Worm (Caenorhabditis elegans) whole organism, L3 larva: ENCODE data around the gene nas-21.

ENCODE experiments used
- ZK546.5 ChIP-seq: sonication (generic microtip); optimal IDR thresholded peaks from 2 replicates; lab custom pipeline; 2017; ENCODE audit warnings: missing biosample characterization, missing genetic modification characterization
- ama-1 ChIP-seq: fragments of 150-350 bp; optimal IDR thresholded peaks from 2 replicates; lab custom pipeline; 2018
- ceh-16 ChIP-seq: sonication (generic microtip); optimal IDR thresholded peaks from 2 replicates; lab custom pipeline; 2017; ENCODE audit warnings: missing biosample characterization, missing genetic modification characterization
- ceh-28 ChIP-seq: fragments of 150-350 bp; optimal IDR thresholded peaks from 2 replicates; lab custom pipeline; 2014; ENCODE audit warnings: missing biosample characterization, missing genetic modification reagents, missing genetic modification characterization
- ceh-82 ChIP-seq: fragments of 150-350 bp; optimal IDR thresholded peaks from 2 replicates; lab custom pipeline; 2014; ENCODE audit warnings: missing biosample characterization, missing genetic modification characterization
- ceh-9 ChIP-seq: sonication (generic microtip); optimal IDR thresholded peaks from 2 replicates; lab custom pipeline; 2018; ENCODE audit warnings: missing biosample characterization, missing genetic modification characterization
- egl-27 ChIP-seq: sonication (generic microtip); optimal IDR thresholded peaks from 4 replicates; lab custom pipeline; 2017; ENCODE audit warnings: missing biosample characterization, missing genetic modification reagents, missing genetic modification characterization
- egl-5 ChIP-seq: fragments of 150-350 bp; optimal IDR thresholded peaks from 2 replicates; lab custom pipeline; 2017; ENCODE audit warnings: missing biosample characterization, missing genetic modification reagents, missing genetic modification characterization, inconsistent platforms
- elt-1 ChIP-seq: fragments of 150-350 bp; optimal IDR thresholded peaks from 2 replicates; lab custom pipeline; 2014; ENCODE audit warnings: missing biosample characterization, missing genetic modification characterization
- elt-2 ChIP-seq: sonication (generic microtip); optimal IDR thresholded peaks from 2 replicates; lab custom pipeline; 2016; ENCODE audit warnings: missing genetic modification reagents, mild to moderate bottlenecking, missing genetic modification characterization, missing compliant biosample characterization
- elt-3 ChIP-seq, 3 experiments: fragments of 150-350 bp in 1 of 3; sonication (generic microtip) in 2 of 3; optimal IDR thresholded peaks; 2 replicates in 2 of 3; 4 replicates in 1 of 3; lab custom pipeline; 2014 to 2017; ENCODE audit warnings: missing biosample characterization in 3 of 3, missing genetic modification characterization in 3 of 3
- eor-1 ChIP-seq, 2 experiments: fragments of 150-350 bp; optimal IDR thresholded peaks; 2 replicates each; lab custom pipeline; 2014 to 2018; ENCODE audit warnings: missing biosample characterization in 2 of 2, missing genetic modification characterization in 2 of 2
- fkh-10 ChIP-seq: sonication (generic microtip); optimal IDR thresholded peaks from 2 replicates; lab custom pipeline; 2017; ENCODE audit warnings: missing biosample characterization, missing genetic modification reagents, missing genetic modification characterization
- fkh-2 ChIP-seq: fragments of 150-350 bp; optimal IDR thresholded peaks from 2 replicates; lab custom pipeline; 2014; ENCODE audit warnings: missing biosample characterization, missing genetic modification reagents, missing genetic modification characterization
- fos-1 ChIP-seq: fragments of 150-350 bp; optimal IDR thresholded peaks from 2 replicates; lab custom pipeline; 2014; ENCODE audit warnings: missing biosample characterization, missing genetic modification characterization
- hmg-11 ChIP-seq: sonication (generic microtip); optimal IDR thresholded peaks from 2 replicates; lab custom pipeline; 2016; ENCODE audit warnings: missing genetic modification characterization, missing compliant biosample characterization
- jun-1 ChIP-seq: fragments of 150-350 bp; optimal IDR thresholded peaks from 2 replicates; lab custom pipeline; 2014; ENCODE audit warnings: missing biosample characterization, missing genetic modification reagents, missing genetic modification characterization
- lin-39 ChIP-seq: fragments of 150-350 bp; optimal IDR thresholded peaks from 2 replicates; lab custom pipeline; 2018; ENCODE audit warnings: missing biosample characterization, missing genetic modification reagents, missing genetic modification characterization
- lsy-12 ChIP-seq: sonication (generic microtip); optimal IDR thresholded peaks from 2 replicates; lab custom pipeline; 2016; ENCODE audit warnings: mild to moderate bottlenecking, missing genetic modification characterization, missing compliant biosample characterization
- mml-1 ChIP-seq: fragments of 150-350 bp; sonication (generic microtip); optimal IDR thresholded peaks from 3 replicates; lab custom pipeline; 2014; ENCODE audit warnings: missing biosample characterization, missing genetic modification characterization
- nfya-1 ChIP-seq: sonication (generic microtip); optimal IDR thresholded peaks from 2 replicates; lab custom pipeline; 2017; ENCODE audit warnings: missing genetic modification characterization, mild to moderate bottlenecking, missing compliant biosample characterization, antibody characterized with exemption, moderate library complexity; ENCODE audit not compliant: insufficient read depth
- nhr-11 ChIP-seq: fragments of 150-350 bp; optimal IDR thresholded peaks from 2 replicates; lab custom pipeline; 2014; ENCODE audit warnings: missing biosample characterization, missing genetic modification characterization
- nhr-12 ChIP-seq: fragments of 150-350 bp; optimal IDR thresholded peaks from 2 replicates; lab custom pipeline; 2014; ENCODE audit warnings: missing biosample characterization, missing genetic modification characterization
- nhr-237 ChIP-seq: fragments of 150-350 bp; optimal IDR thresholded peaks from 2 replicates; lab custom pipeline; 2014; ENCODE audit warnings: missing biosample characterization, missing genetic modification characterization
- nhr-25 ChIP-seq: sonication (generic microtip); optimal IDR thresholded peaks from 2 replicates; lab custom pipeline; 2017; ENCODE audit warnings: missing biosample characterization, missing genetic modification characterization
- nhr-28 ChIP-seq: fragments of 150-350 bp; optimal IDR thresholded peaks from 2 replicates; lab custom pipeline; 2014; ENCODE audit warnings: missing biosample characterization, missing genetic modification characterization
- nhr-43 ChIP-seq: sonication (generic microtip); optimal IDR thresholded peaks from 2 replicates; lab custom pipeline; 2016; ENCODE audit warnings: mild to moderate bottlenecking, missing genetic modification characterization, missing compliant biosample characterization; ENCODE audit not compliant: poor library complexity, severe bottlenecking
- nhr-76 ChIP-seq: fragments of 150-350 bp; sonication (generic microtip); optimal IDR thresholded peaks from 5 replicates; lab custom pipeline; 2014; ENCODE audit warnings: missing biosample characterization, missing genetic modification characterization
- pha-4 ChIP-seq: fragments of 150-350 bp; optimal IDR thresholded peaks from 2 replicates; lab custom pipeline; 2014; ENCODE audit warnings: missing biosample characterization, missing genetic modification reagents, missing genetic modification characterization
- pqm-1 ChIP-seq: fragments of 150-350 bp; optimal IDR thresholded peaks from 2 replicates; lab custom pipeline; 2017; ENCODE audit warnings: missing biosample characterization, missing genetic modification characterization, inconsistent platforms
- sea-2 ChIP-seq: fragments of 150-350 bp; sonication (generic microtip); optimal IDR thresholded peaks from 4 replicates; lab custom pipeline; 2014; ENCODE audit warnings: missing biosample characterization, missing genetic modification reagents, missing genetic modification characterization
- snpc-4 ChIP-seq: fragments of 150-350 bp; optimal IDR thresholded peaks from 2 replicates; lab custom pipeline; 2014; ENCODE audit warnings: missing biosample characterization, missing genetic modification characterization
- unc-62 ChIP-seq: fragments of 150-350 bp; sonication (generic microtip); optimal IDR thresholded peaks from 4 replicates; lab custom pipeline; 2014; ENCODE audit warnings: missing biosample characterization, missing genetic modification reagents, missing genetic modification characterization
- zag-1 ChIP-seq: fragments of 150-350 bp; optimal IDR thresholded peaks from 2 replicates; lab custom pipeline; 2014; ENCODE audit warnings: missing biosample characterization, missing genetic modification characterization
- ztf-4 ChIP-seq: fragments of 150-350 bp; optimal IDR thresholded peaks from 2 replicates; lab custom pipeline; 2014; ENCODE audit warnings: missing biosample characterization, missing genetic modification characterization

nas-21 gene

DNA sequence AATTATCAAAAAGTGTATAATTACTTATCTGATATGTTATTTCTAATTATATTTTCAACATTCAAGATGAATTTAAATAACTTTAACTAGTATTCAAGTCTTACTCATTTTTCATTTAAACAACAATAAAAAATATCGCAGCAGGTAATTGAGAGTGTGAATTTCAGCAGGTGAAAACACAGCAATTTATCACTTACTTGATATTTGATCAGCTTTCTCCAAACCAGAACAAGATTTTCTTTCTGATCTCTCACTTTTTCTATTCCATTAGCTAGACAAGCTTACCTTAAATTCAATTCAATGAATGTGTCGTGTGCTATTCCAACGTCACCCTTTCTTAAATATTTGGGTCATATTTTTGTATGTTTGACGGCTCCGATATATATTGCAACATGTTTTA is 13.2 kb downstream of the nas-21 start, which contains the start of gene srh-1:
TSS of gene srh-1 (plus strand) at position 301 of the 400 bp plus-strand sequence.
- TF ChIP-seq nfya-1 (tag; lab: Kevin White, UChicago) (no peak), zag-1 (tag; lab: Kevin White, UChicago) (no peak), nhr-43 (tag; lab: Kevin White, UChicago) (no peak), nhr-76 (tag; lab: Kevin White, UChicago) (no peak)

DNA sequence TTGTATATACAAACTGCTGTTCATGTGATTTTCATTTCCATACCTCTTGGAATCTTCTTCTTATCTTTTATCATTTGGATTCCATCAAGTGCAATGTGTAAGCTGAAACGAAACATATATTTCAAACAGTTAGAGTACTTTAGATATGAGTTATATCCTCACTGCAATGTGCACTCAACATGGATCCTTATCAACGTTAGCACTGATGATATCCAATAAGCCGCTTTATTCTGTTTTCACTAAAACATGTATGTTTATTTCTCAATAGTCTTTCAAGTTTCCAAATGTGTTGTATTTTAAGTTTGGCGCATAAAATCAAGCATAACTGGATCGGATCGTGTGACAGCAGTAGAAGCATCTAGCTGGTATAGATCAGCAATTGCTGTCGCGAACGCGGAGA is 14.3 kb downstream of the nas-21 start, which contains the start of gene T11F9.10:
TSS of gene T11F9.10 (plus strand) at position 301 of the 400 bp plus-strand sequence.
- no peak for TF ChIP-seq jun-1 (tag; lab: Kevin White, UChicago)
- TF ChIP-seq ceh-28 (tag; lab: Kevin White, UChicago), result no peak
- no peak for TF ChIP-seq elt-3 (tag; optimal IDR thresholded peaks at IDR 0.05; lab: Kevin White, UChicago)
- no peak for TF ChIP-seq ztf-4 (tag; lab: Kevin White, UChicago)
- no peak for TF ChIP-seq elt-1 (tag; lab: Kevin White, UChicago)
- no peak for TF ChIP-seq fkh-10 (GFP tag; lab: Kevin White, UChicago)
- TF ChIP-seq fos-1 (tag; lab: Kevin White, UChicago), result no peak
- TF ChIP-seq sea-2 (GFP tag; lab: Kevin White, UChicago), result no peak
- TF ChIP-seq ama-1, result no peak
- TF ChIP-seq nhr-76 (tag; lab: Kevin White, UChicago), result no peak
- no peak for TF ChIP-seq ZK546.5
- TF ChIP-seq nfya-1 (tag; lab: Kevin White, UChicago), result no peak
- no peak for TF ChIP-seq ceh-16 (tag; lab: Kevin White, UChicago)
- TF ChIP-seq unc-62 (GFP tag; lab: Kevin White, UChicago), result no peak
- no peak for TF ChIP-seq pha-4 (tag; lab: Kevin White, UChicago)
- no peak for TF ChIP-seq lsy-12 (tag; lab: Kevin White, UChicago)
- no peak for TF ChIP-seq nhr-11 (tag; lab: Kevin White, UChicago)
- TF ChIP-seq ceh-9, result no peak
- TF ChIP-seq nhr-237 (tag; lab: Kevin White, UChicago), result no peak
- TF ChIP-seq nhr-25 (tag; lab: Kevin White, UChicago), result no peak

DNA sequence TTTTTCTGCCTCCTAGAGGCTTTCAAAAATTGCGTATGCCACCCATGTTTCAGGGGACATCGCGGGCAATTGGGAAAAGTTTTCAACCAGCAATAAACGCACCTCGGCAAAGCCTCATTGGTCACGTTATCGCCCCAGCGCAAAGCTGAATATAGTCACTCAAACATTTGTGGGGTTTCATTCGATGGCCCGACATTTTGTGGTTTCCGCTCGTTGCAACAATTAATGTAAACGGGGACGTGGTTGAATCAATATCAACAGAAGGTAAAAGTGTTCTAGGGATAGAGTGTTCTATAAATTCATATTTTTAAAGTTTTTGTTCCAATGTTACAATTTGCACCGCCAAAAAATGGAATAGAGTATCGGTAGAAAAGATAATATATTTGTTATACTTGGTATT is 15.9 kb downstream of the nas-21 start:
- TF ChIP-seq pqm-1 (tag; lab: Kevin White, UChicago), result no peak
- TF ChIP-seq egl-27, result no peak
- no peak for TF ChIP-seq mml-1 (tag; lab: Kevin White, UChicago)

DNA sequence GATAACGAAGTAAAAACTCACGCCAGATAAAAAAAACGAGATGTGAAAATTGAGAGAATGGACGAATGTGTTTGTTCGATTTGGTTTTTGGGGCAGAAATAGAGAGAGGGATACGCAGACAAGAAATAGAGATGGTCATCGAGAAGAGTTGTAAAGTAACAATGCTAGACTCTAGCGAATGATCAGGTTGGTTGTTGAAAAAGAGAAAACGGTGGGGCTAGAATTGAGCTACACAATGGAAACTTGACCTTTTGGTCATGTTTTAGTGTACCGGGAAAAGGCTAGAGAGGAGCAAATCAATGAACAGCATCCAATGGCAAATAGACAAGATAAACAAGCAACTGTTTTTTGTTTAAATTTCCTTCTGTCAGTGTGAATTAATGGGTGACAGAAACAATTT is 18.0 kb downstream of the nas-21 start, which contains the start of gene dhs-19:
TSS of gene dhs-19 (minus strand) at position 101 of the 400 bp plus-strand sequence.
- TF ChIP-seq unc-62 (GFP tag; lab: Kevin White, UChicago) (no peak), sea-2 (GFP tag; lab: Kevin White, UChicago) (no peak), ceh-16 (tag; lab: Kevin White, UChicago) (no peak), lsy-12 (tag; lab: Kevin White, UChicago) (no peak), egl-5 (tag; lab: Kevin White, UChicago) (no peak), hmg-11 (no peak), ZK546.5 (no peak), fkh-10 (GFP tag; lab: Kevin White, UChicago) (no peak), zag-1 (tag; lab: Kevin White, UChicago) (no peak), snpc-4 (no peak), nhr-12 (tag; lab: Kevin White, UChicago) (no peak), lin-39 (tag; lab: Kevin White, UChicago) (no peak), ama-1 (no peak)

DNA sequence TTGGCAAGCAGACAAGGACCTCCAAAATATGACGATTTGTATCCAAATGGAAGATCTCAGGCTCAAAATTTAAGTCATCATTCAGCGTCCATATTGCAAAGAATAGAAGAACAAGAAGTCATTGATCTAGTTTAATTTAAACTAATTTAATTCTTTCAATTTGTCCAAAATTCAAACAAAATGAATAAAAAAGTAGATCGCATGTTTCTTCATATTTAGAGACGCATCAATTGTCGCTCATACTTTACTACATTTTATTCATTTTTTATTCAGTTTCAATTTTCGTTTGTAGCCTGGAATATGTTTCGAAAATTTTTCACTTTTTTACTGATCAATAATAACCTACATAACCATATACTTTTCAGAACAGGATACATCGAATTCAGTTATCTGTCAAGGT is 20.1 kb downstream of the nas-21 start, which contains the start of gene T11F9.21:
TSS of gene T11F9.21 (plus strand) at position 301 of the 400 bp plus-strand sequence.
- TF ChIP-seq pqm-1 (tag; lab: Kevin White, UChicago) (no peak), lin-39 (tag; lab: Kevin White, UChicago) (no peak), jun-1 (tag; lab: Kevin White, UChicago) (no peak), ceh-28 (tag; lab: Kevin White, UChicago) (no peak), sea-2 (GFP tag; lab: Kevin White, UChicago) (no peak), elt-1 (tag; lab: Kevin White, UChicago) (no peak), fkh-2 (no peak), ztf-4 (tag; lab: Kevin White, UChicago) (no peak), pha-4 (tag; lab: Kevin White, UChicago) (no peak), egl-5 (tag; lab: Kevin White, UChicago) (no peak), eor-1 (tag; optimal IDR thresholded peaks at IDR 0.05; lab: Kevin White, UChicago) (no peak), hmg-11 (no peak), fkh-10 (GFP tag; lab: Kevin White, UChicago) (no peak), ceh-16 (tag; lab: Kevin White, UChicago) (no peak), mml-1 (tag; lab: Kevin White, UChicago) (no peak), nhr-43 (tag; lab: Kevin White, UChicago) (no peak), ceh-82 (tag; lab: Kevin White, UChicago) (no peak), nhr-28 (tag; lab: Kevin White, UChicago) (no peak), ceh-9 (no peak), elt-2 (tag; lab: Kevin White, UChicago) (no peak)
